Worm (Caenorhabditis elegans): ENCODE measurements around the gene lact-6.

ce11 chrIV:17380061-17380680 is 51.0 kb downstream of the lact-6 start, which contains the start of the genes C30H6.9 and dlat-2:
- no peak for TF ChIP-seq unc-42 (tag; optimal IDR thresholded peaks at IDR 0.05)
- TF ChIP-seq unc-3 (GFP tag; conservative IDR thresholded peaks at IDR 0.05): no peak
- TF ChIP-seq unc-3 (tag; optimal IDR thresholded peaks at IDR 0.05): no peak
- no peak for TF ChIP-seq gmeb-2 (tag; optimal IDR thresholded peaks at IDR 0.05)
- TF ChIP-seq ama-1 (optimal IDR thresholded peaks at IDR 0.05): no peak
- no peak for TF ChIP-seq hlh-15 (tag; optimal IDR thresholded peaks at IDR 0.05)
- TF ChIP-seq hlh-30 (tag; optimal IDR thresholded peaks at IDR 0.05; ENCODE audit: insufficient read depth): no peak
- TF ChIP-seq tbx-2 (tag; optimal IDR thresholded peaks at IDR 0.05): no peak
- no peak for TF ChIP-seq nfya-1 (tag; optimal IDR thresholded peaks at IDR 0.05)
- TF ChIP-seq npax-4 (tag; optimal IDR thresholded peaks at IDR 0.05): no peak
- no peak for TF ChIP-seq syd-9 (tag; optimal IDR thresholded peaks at IDR 0.05)
- TF ChIP-seq rnt-1 (tag; optimal IDR thresholded peaks at IDR 0.05): no peak
- TF ChIP-seq nhr-232 (tag; optimal IDR thresholded peaks at IDR 0.05): no peak

All from whole organism, late embryonic.